Worm (Caenorhabditis elegans) whole organism, L4 larva: ENCODE results near the gene E02A10.4.

ENCODE experiments used
- ama-1 ChIP-seq: fragments of 150-350 bp; optimal IDR thresholded peaks from 2 replicates; lab custom pipeline; 2014; ENCODE audit warnings: inconsistent platforms, mixed read lengths
- ceh-44 ChIP-seq: fragments of 200-800 bp; sonication (Bioruptor generic); IDR thresholded peaks from 2 replicates; pipeline ENCODE4 v1.3.6; 2022; ENCODE audit warnings: missing genetic modification reagents, missing genetic modification characterization, missing compliant biosample characterization
- lim-7 ChIP-seq: fragments of 200-800 bp; sonication (Bioruptor generic); IDR thresholded peaks from 2 replicates; pipeline ENCODE4 v1.3.6; 2022; ENCODE audit warnings: missing genetic modification characterization, missing compliant biosample characterization
- mdl-1 ChIP-seq, 2 experiments: fragments of 150-350 bp in 1 of 2; sonication (generic microtip) in 1 of 2; optimal IDR thresholded peaks; 2 replicates each; lab custom pipeline; 2014 to 2017; ENCODE audit warnings: missing biosample characterization in 2 of 2, missing genetic modification characterization in 2 of 2
- mep-1 ChIP-seq: fragments of 150-350 bp; sonication (generic microtip); optimal IDR thresholded peaks from 3 replicates; lab custom pipeline; 2014; ENCODE audit warnings: missing biosample characterization, missing genetic modification characterization
- mxl-2 ChIP-seq: fragments of 200-800 bp; sonication (Bioruptor generic); conservative IDR thresholded peaks from 2 replicates; pipeline ENCODE4 v1.3.6; 2022; ENCODE audit warnings: missing genetic modification reagents, missing genetic modification characterization, missing compliant biosample characterization
- nhr-28 ChIP-seq: fragments of 150-350 bp; optimal IDR thresholded peaks from 2 replicates; lab custom pipeline; 2014; ENCODE audit warnings: missing biosample characterization, missing genetic modification characterization
- nhr-76 ChIP-seq: fragments of 150-350 bp; optimal IDR thresholded peaks from 2 replicates; lab custom pipeline; 2014; ENCODE audit warnings: missing biosample characterization, missing genetic modification characterization
- unc-62 ChIP-seq, 3 experiments: fragments of 150-350 bp in 1 of 3; sonication (generic microtip); optimal IDR thresholded peaks in 2 of 3; peaks in 1 of 3; 1 replicate in 1 of 3; 2 replicates in 2 of 3; lab custom pipeline; 2014 to 2017; ENCODE audit warnings: missing biosample characterization in 3 of 3, missing genetic modification characterization in 3 of 3, missing genetic modification reagents in 3 of 3, missing genotype in 1 of 3
- zag-1 ChIP-seq: fragments of 150-350 bp; optimal IDR thresholded peaks from 2 replicates; lab custom pipeline; 2014; ENCODE audit warnings: missing biosample characterization, missing genetic modification characterization
- zip-11 ChIP-seq: fragments of 200-800 bp; sonication (Bioruptor generic); IDR thresholded peaks from 2 replicates; pipeline ENCODE4 v1.3.6; 2022; ENCODE audit warnings: missing genetic modification characterization, missing compliant biosample characterization

ce11 chrV:12550036-12550626 lies 17.6 kb downstream of the E02A10.4 start, which contains the start of gene F45D3.3:
- TF ChIP-seq mxl-2: no peak
- TF ChIP-seq ama-1 (lab: Kevin White, UChicago): peak; percentile 93
- no peak for TF ChIP-seq nhr-76 (tag; lab: Kevin White, UChicago)
- TF ChIP-seq zip-11: no peak
- TF ChIP-seq mdl-1 (tag; optimal IDR thresholded peaks at IDR 0.05; lab: Kevin White, UChicago): peak; percentile 18 to 58
- TF ChIP-seq unc-62 (GFP tag; optimal IDR thresholded peaks at IDR 0.05 in 1 of 2; lab: Kevin White, UChicago): no peak
- no peak for TF ChIP-seq unc-62 (tag; optimal IDR thresholded peaks at IDR 0.05; lab: Kevin White, UChicago)
- TF ChIP-seq nhr-28: peak; percentile 30
- no peak for TF ChIP-seq zag-1 (tag; lab: Kevin White, UChicago)
- no peak for TF ChIP-seq mep-1 (tag; lab: Kevin White, UChicago)
- TF ChIP-seq ceh-44: no peak
- no peak for TF ChIP-seq lim-7
